Worm (Caenorhabditis elegans) whole organism, L4 larva: ENCODE data around the gene wht-2.
A peak's percentile ranks its signal among the peaks of the same experiment; 100 is the strongest.

Source experiments
- F10B5.3 ChIP-seq: sonication (generic microtip); optimal IDR thresholded peaks from 2 replicates; lab custom pipeline; 2016; ENCODE audit warnings: mild to moderate bottlenecking, missing genetic modification characterization, missing compliant biosample characterization
- F26F4.8 ChIP-seq: fragments of 200-800 bp; sonication (Bioruptor generic); conservative IDR thresholded peaks from 2 replicates; pipeline ENCODE4 v1.3.6; 2022; ENCODE audit warnings: missing genetic modification characterization, missing compliant biosample characterization
- F37D6.2 ChIP-seq: sonication (generic microtip); optimal IDR thresholded peaks from 2 replicates; lab custom pipeline; 2016; ENCODE audit warnings: mild to moderate bottlenecking, missing genetic modification characterization, missing compliant biosample characterization
- F44E2.7 ChIP-seq: fragments of 200-800 bp; sonication (Bioruptor generic); IDR thresholded peaks from 2 replicates; pipeline ENCODE4 v2.1.2; 2022; ENCODE audit warnings: missing genetic modification characterization, missing compliant biosample characterization
- R02D3.7 ChIP-seq: fragments of 150-350 bp; sonication (generic microtip); optimal IDR thresholded peaks from 3 replicates; lab custom pipeline; 2014; ENCODE audit warnings: missing biosample characterization, missing genetic modification characterization
- Y105C5A.15 ChIP-seq: fragments of 200-800 bp; sonication (Bioruptor generic); IDR thresholded peaks from 2 replicates; pipeline ENCODE4 v1.3.6; 2022; ENCODE audit warnings: missing genetic modification characterization, missing compliant biosample characterization
- ZK546.5 ChIP-seq, 2 experiments: sonication (generic microtip); optimal IDR thresholded peaks; 2 replicates each; lab custom pipeline; 2017; ENCODE audit warnings: missing biosample characterization in 2 of 2, missing genetic modification characterization in 2 of 2
- aha-1 ChIP-seq: fragments of 150-350 bp; peaks from one replicate; lab custom pipeline; 2014; ENCODE audit warnings: missing biosample characterization, missing genetic modification characterization
- ama-1 ChIP-seq: fragments of 150-350 bp; optimal IDR thresholded peaks from 2 replicates; lab custom pipeline; 2014; ENCODE audit warnings: inconsistent platforms, mixed read lengths
- arid-1 ChIP-seq: fragments of 200-800 bp; sonication (Bioruptor generic); conservative IDR thresholded peaks from 2 replicates; pipeline ENCODE4 v1.3.6; 2022; ENCODE audit warnings: missing genetic modification reagents, missing genetic modification characterization, missing compliant biosample characterization
- attf-4 ChIP-seq: sonication (generic microtip); optimal IDR thresholded peaks from 3 replicates; lab custom pipeline; 2017; ENCODE audit warnings: missing biosample characterization, missing genetic modification characterization
- ceh-28 ChIP-seq: fragments of 150-350 bp; optimal IDR thresholded peaks from 2 replicates; lab custom pipeline; 2014; ENCODE audit warnings: missing biosample characterization, missing genetic modification reagents, missing genetic modification characterization
- ceh-32 ChIP-seq: sonication (generic microtip); optimal IDR thresholded peaks from 2 replicates; lab custom pipeline; 2016; ENCODE audit warnings: mild to moderate bottlenecking, missing genetic modification characterization, missing compliant biosample characterization; ENCODE audit not compliant: poor library complexity
- ceh-44 ChIP-seq: fragments of 200-800 bp; sonication (Bioruptor generic); IDR thresholded peaks from 2 replicates; pipeline ENCODE4 v1.3.6; 2022; ENCODE audit warnings: missing genetic modification reagents, missing genetic modification characterization, missing compliant biosample characterization
- ces-1 ChIP-seq: fragments of 150-350 bp; sonication (generic microtip); optimal IDR thresholded peaks from 4 replicates; lab custom pipeline; 2014; ENCODE audit warnings: missing biosample characterization, missing genetic modification reagents, missing genetic modification characterization
- cey-2 ChIP-seq: sonication (generic microtip); optimal IDR thresholded peaks from 3 replicates; lab custom pipeline; 2017; ENCODE audit warnings: missing genetic modification characterization, mild to moderate bottlenecking, missing compliant biosample characterization, antibody characterized with exemption, borderline replicate concordance; ENCODE audit not compliant: insufficient read depth
- daf-16 ChIP-seq, 3 experiments: sonication (generic microtip); optimal IDR thresholded peaks; 2 replicates each; lab custom pipeline; 2016 to 2017; ENCODE audit warnings: missing genetic modification characterization in 3 of 3, missing genetic modification reagents in 3 of 3, mild to moderate bottlenecking in 2 of 3, missing compliant biosample characterization in 2 of 3, missing biosample characterization in 1 of 3, moderate library complexity in 1 of 3
- dmd-6 ChIP-seq: fragments of 200-800 bp; sonication (Bioruptor generic); IDR thresholded peaks from 2 replicates; pipeline ENCODE4 v1.3.6; 2022; ENCODE audit warnings: missing genetic modification reagents, missing genetic modification characterization, missing compliant biosample characterization
- dmd-9 ChIP-seq: fragments of 200-800 bp; sonication (Bioruptor generic); IDR thresholded peaks from 2 replicates; pipeline ENCODE4 v1.3.6; 2022; ENCODE audit warnings: missing genetic modification reagents, missing genetic modification characterization, missing compliant biosample characterization
- dve-1 ChIP-seq: sonication (generic microtip); optimal IDR thresholded peaks from 2 replicates; lab custom pipeline; 2017; ENCODE audit warnings: antibody characterized with exemption, mild to moderate bottlenecking, missing genetic modification characterization, missing compliant biosample characterization; ENCODE audit not compliant: insufficient read depth
- egl-27 ChIP-seq: sonication (generic microtip); optimal IDR thresholded peaks from 3 replicates; lab custom pipeline; 2017; ENCODE audit warnings: missing biosample characterization, missing genetic modification reagents, missing genetic modification characterization
- fkh-10 ChIP-seq: fragments of 150-350 bp; optimal IDR thresholded peaks from 2 replicates; lab custom pipeline; 2014; ENCODE audit warnings: missing biosample characterization, missing genetic modification reagents, missing genetic modification characterization
- fos-1 ChIP-seq: fragments of 150-350 bp; optimal IDR thresholded peaks from 2 replicates; lab custom pipeline; 2014; ENCODE audit warnings: missing biosample characterization, missing genetic modification characterization
- gei-8 ChIP-seq: fragments of 200-800 bp; sonication (Bioruptor generic); optimal IDR thresholded peaks from 2 replicates; lab custom pipeline; 2018; ENCODE audit warnings: mild to moderate bottlenecking, missing genetic modification characterization, missing compliant biosample characterization
- hlh-11 ChIP-seq: fragments of 200-800 bp; sonication (Bioruptor generic); optimal IDR thresholded peaks from 2 replicates; lab custom pipeline; 2018; ENCODE audit warnings: mild to moderate bottlenecking, missing genetic modification characterization, missing compliant biosample characterization
- hmg-1.1 ChIP-seq: fragments of 200-800 bp; sonication (Bioruptor generic); IDR thresholded peaks from 2 replicates; pipeline ENCODE4 v1.3.6; 2022; ENCODE audit warnings: missing genetic modification reagents, missing genetic modification characterization, missing compliant biosample characterization
- lim-7 ChIP-seq: fragments of 200-800 bp; sonication (Bioruptor generic); IDR thresholded peaks from 2 replicates; pipeline ENCODE4 v1.3.6; 2022; ENCODE audit warnings: missing genetic modification characterization, missing compliant biosample characterization
- lin-1 ChIP-seq: fragments of 200-800 bp; sonication (Bioruptor generic); IDR thresholded peaks from 2 replicates; pipeline ENCODE4 v1.3.6; 2022; ENCODE audit warnings: missing genetic modification reagents, missing genetic modification characterization, missing compliant biosample characterization
- lin-29 ChIP-seq: fragments of 200-800 bp; sonication (Bioruptor generic); IDR thresholded peaks from 2 replicates; pipeline ENCODE4 v1.3.6; 2022; ENCODE audit warnings: missing genetic modification reagents, missing genetic modification characterization, missing compliant biosample characterization
- lsy-2 ChIP-seq, 2 experiments: fragments of 150-350 bp in 1 of 2; sonication (generic microtip) in 1 of 2; optimal IDR thresholded peaks; 2 replicates each; lab custom pipeline; 2014 to 2017; ENCODE audit warnings: missing biosample characterization in 2 of 2, missing genetic modification characterization in 2 of 2
- mdl-1 ChIP-seq, 2 experiments: fragments of 150-350 bp in 1 of 2; sonication (generic microtip) in 1 of 2; optimal IDR thresholded peaks; 2 replicates each; lab custom pipeline; 2014 to 2017; ENCODE audit warnings: missing biosample characterization in 2 of 2, missing genetic modification characterization in 2 of 2
- mdt-29 ChIP-seq: fragments of 200-800 bp; sonication (Bioruptor generic); IDR thresholded peaks from 2 replicates; pipeline ENCODE4 v1.3.6; 2022; ENCODE audit warnings: missing genetic modification reagents, missing genetic modification characterization, missing compliant biosample characterization
- mep-1 ChIP-seq: fragments of 150-350 bp; sonication (generic microtip); optimal IDR thresholded peaks from 3 replicates; lab custom pipeline; 2014; ENCODE audit warnings: missing biosample characterization, missing genetic modification characterization
- mxl-2 ChIP-seq: fragments of 200-800 bp; sonication (Bioruptor generic); conservative IDR thresholded peaks from 2 replicates; pipeline ENCODE4 v1.3.6; 2022; ENCODE audit warnings: missing genetic modification reagents, missing genetic modification characterization, missing compliant biosample characterization
- nhr-10 ChIP-seq: fragments of 150-350 bp; optimal IDR thresholded peaks from 2 replicates; lab custom pipeline; 2014; ENCODE audit warnings: missing biosample characterization, missing genetic modification characterization
- nhr-111 ChIP-seq: fragments of 200-800 bp; sonication (Bioruptor generic); optimal IDR thresholded peaks from 2 replicates; lab custom pipeline; 2018; ENCODE audit warnings: mild to moderate bottlenecking, missing genetic modification characterization, missing compliant biosample characterization
- nhr-25 ChIP-seq: sonication (generic microtip); optimal IDR thresholded peaks from 2 replicates; lab custom pipeline; 2017; ENCODE audit warnings: missing genetic modification characterization, mild to moderate bottlenecking, missing compliant biosample characterization, antibody characterized with exemption, moderate library complexity, borderline replicate concordance; ENCODE audit not compliant: insufficient read depth
- nhr-28 ChIP-seq: fragments of 150-350 bp; optimal IDR thresholded peaks from 2 replicates; lab custom pipeline; 2014; ENCODE audit warnings: missing biosample characterization, missing genetic modification characterization
- nhr-77 ChIP-seq: fragments of 150-350 bp; optimal IDR thresholded peaks from 2 replicates; lab custom pipeline; 2014; ENCODE audit warnings: missing biosample characterization, missing genetic modification characterization
- pha-4 ChIP-seq, 2 experiments: fragments of 150-350 bp in 1 of 2; fragments of 200-800 bp in 1 of 2; sonication (Bioruptor generic) in 1 of 2; IDR thresholded peaks in 1 of 2; optimal IDR thresholded peaks in 1 of 2; 2 replicates each; pipeline versions ENCODE4 v1.3.6 to Lab custom; 2014 to 2022; ENCODE audit warnings: missing genetic modification characterization in 2 of 2, missing genetic modification reagents in 2 of 2, missing biosample characterization in 1 of 2, missing compliant biosample characterization in 1 of 2
- php-3 ChIP-seq: fragments of 200-800 bp; sonication (Bioruptor generic); IDR thresholded peaks from 2 replicates; pipeline ENCODE4 v1.3.6; 2022; ENCODE audit warnings: missing genetic modification reagents, missing genetic modification characterization, missing compliant biosample characterization
- pqm-1 ChIP-seq: sonication (generic microtip); optimal IDR thresholded peaks from 2 replicates; lab custom pipeline; 2017; ENCODE audit warnings: missing biosample characterization, missing genetic modification characterization
- sdz-12 ChIP-seq: fragments of 200-800 bp; sonication (Bioruptor generic); optimal IDR thresholded peaks from 2 replicates; lab custom pipeline; 2018; ENCODE audit warnings: mild to moderate bottlenecking, missing genetic modification characterization, missing compliant biosample characterization
- spr-1 ChIP-seq: sonication (generic microtip); optimal IDR thresholded peaks from 2 replicates; lab custom pipeline; 2016; ENCODE audit warnings: mild to moderate bottlenecking, missing genetic modification characterization, missing compliant biosample characterization
- spr-3 ChIP-seq: fragments of 200-800 bp; sonication (Bioruptor generic); optimal IDR thresholded peaks from 2 replicates; lab custom pipeline; 2018; ENCODE audit warnings: mild to moderate bottlenecking, missing genetic modification characterization, missing compliant biosample characterization
- tag-97 ChIP-seq: fragments of 200-800 bp; sonication (Bioruptor generic); IDR thresholded peaks from 2 replicates; pipeline ENCODE4 v1.3.6; 2022; ENCODE audit warnings: missing genetic modification characterization, missing compliant biosample characterization
- zip-11 ChIP-seq: fragments of 200-800 bp; sonication (Bioruptor generic); IDR thresholded peaks from 2 replicates; pipeline ENCODE4 v1.3.6; 2022; ENCODE audit warnings: missing genetic modification characterization, missing compliant biosample characterization
- zip-2 ChIP-seq: fragments of 150-350 bp; optimal IDR thresholded peaks from 2 replicates; lab custom pipeline; 2014; ENCODE audit warnings: missing biosample characterization, missing genetic modification characterization
- ztf-11 ChIP-seq: fragments of 150-350 bp; optimal IDR thresholded peaks from 2 replicates; lab custom pipeline; 2014; ENCODE audit warnings: missing biosample characterization, missing genetic modification characterization

The wht-2 gene

ce11 chrIV:11433709-11434108 is 36.5 kb upstream of the wht-2 start (continued):
- TF ChIP-seq ztf-11, result no peak
- TF ChIP-seq gei-8 (GFP tag; lab: Kevin White, UChicago), result no peak
- TF ChIP-seq fkh-10, result peak; percentile 33
- peak; percentile 28 for TF ChIP-seq nhr-77 (tag; lab: Kevin White, UChicago)
- TF ChIP-seq mdl-1 (tag; optimal IDR thresholded peaks at IDR 0.05; lab: Kevin White, UChicago), result no peak
- TF ChIP-seq egl-27 (tag; lab: Kevin White, UChicago), result no peak
- TF ChIP-seq cey-2, result no peak
- TF ChIP-seq Y105C5A.15 (GFP tag; lab: Robert Waterston, UW), result no peak
- TF ChIP-seq zip-2 (tag; lab: Kevin White, UChicago), result no peak
- TF ChIP-seq spr-1 (tag; lab: Kevin White, UChicago), result no peak
- no peak for TF ChIP-seq fos-1 (tag; lab: Kevin White, UChicago)
- TF ChIP-seq F37D6.2 (tag; lab: Kevin White, UChicago), result peak; percentile 10
- peak; percentile 49 for TF ChIP-seq dve-1 (tag; lab: Kevin White, UChicago)
- no peak for TF ChIP-seq mdt-29
- TF ChIP-seq ceh-44 (GFP tag; lab: Robert Waterston, UW), result no peak
- peak; percentile 56 for TF ChIP-seq hlh-11 (tag; lab: Kevin White, UChicago)
- peak; percentile 39 for TF ChIP-seq ceh-28 (tag; lab: Kevin White, UChicago)
- 0 out of 2 replicates have a peak, but pooled peaks have one; percentile 41 for TF ChIP-seq dmd-6
- TF ChIP-seq spr-3 (GFP tag; lab: Kevin White, UChicago), result no peak
- TF ChIP-seq lsy-2 (tag; optimal IDR thresholded peaks at IDR 0.05; lab: Kevin White, UChicago), result peak; percentile 26 to 84
- no peak for TF ChIP-seq F10B5.3
- TF ChIP-seq lin-29 (GFP tag; lab: Robert Waterston, UW), result no peak
- no peak for TF ChIP-seq ceh-32 (tag; lab: Kevin White, UChicago)
- TF ChIP-seq nhr-25 (tag; lab: Kevin White, UChicago), result no peak
- no peak for TF ChIP-seq tag-97 (GFP tag; lab: Robert Waterston, UW)
- TF ChIP-seq attf-4, result no peak
- TF ChIP-seq dmd-9 (GFP tag; lab: Robert Waterston, UW), result no peak
- TF ChIP-seq pha-4 (GFP tag; IDR thresholded peaks at IDR 0.05; lab: Robert Waterston, UW), result no peak
- peak; percentile 66 for TF ChIP-seq pha-4 (tag; optimal IDR thresholded peaks at IDR 0.05; lab: Kevin White, UChicago)
- no peak for TF ChIP-seq mxl-2 (GFP tag; lab: Robert Waterston, UW)
- TF ChIP-seq nhr-28 (tag; lab: Kevin White, UChicago), result peak; percentile 18
- no peak for TF ChIP-seq arid-1
- TF ChIP-seq daf-16 (GFP tag; optimal IDR thresholded peaks at IDR 0.05; lab: Kevin White, UChicago), result peak in 1 of 2 experiments; percentile 31
- peak; percentile 67 for TF ChIP-seq daf-16 (tag; optimal IDR thresholded peaks at IDR 0.05; lab: Kevin White, UChicago)
- TF ChIP-seq mep-1 (tag; lab: Kevin White, UChicago), result peak; percentile 80
- TF ChIP-seq hmg-1.1 (GFP tag; lab: Robert Waterston, UW), result peak; percentile 57; the same call in 1 of the 2 replicates
- TF ChIP-seq, all 104 proteins: peak for 26

ce11 chrIV:11434575-11434974 is 35.7 kb upstream of the wht-2 start:
- TF ChIP-seq nhr-111 (GFP tag; lab: Kevin White, UChicago) (no peak), hmg-1.1 (GFP tag; lab: Robert Waterston, UW) (no peak), lin-1 (GFP tag; lab: Robert Waterston, UW) (no peak), lsy-2 (tag; optimal IDR thresholded peaks at IDR 0.05; lab: Kevin White, UChicago) (no peak), F44E2.7 (GFP tag; lab: Robert Waterston, UW) (no peak), nhr-10 (tag; lab: Kevin White, UChicago) (no peak), aha-1 (tag; lab: Kevin White, UChicago) (peak; percentile 21), lim-7 (no peak), daf-16 (GFP tag; optimal IDR thresholded peaks at IDR 0.05; lab: Kevin White, UChicago) (no peak), daf-16 (tag; optimal IDR thresholded peaks at IDR 0.05; lab: Kevin White, UChicago) (peak; percentile 61), ceh-32 (tag; lab: Kevin White, UChicago) (no peak), pqm-1 (tag; lab: Kevin White, UChicago) (peak; percentile 71), ZK546.5 (tag; optimal IDR thresholded peaks at IDR 0.05; lab: Kevin White, UChicago) (no peak), lin-29 (GFP tag; lab: Robert Waterston, UW) (no peak), F26F4.8 (GFP tag; lab: Robert Waterston, UW) (no peak), php-3 (GFP tag; lab: Robert Waterston, UW) (0 out of 2 replicates have a peak, but pooled peaks have one; percentile 33), pha-4 (GFP tag; IDR thresholded peaks at IDR 0.05; lab: Robert Waterston, UW) (no peak), pha-4 (tag; optimal IDR thresholded peaks at IDR 0.05; lab: Kevin White, UChicago) (no peak), sdz-12 (GFP tag; lab: Kevin White, UChicago) (no peak), zip-11 (no peak), ama-1 (lab: Kevin White, UChicago) (no peak), dve-1 (tag; lab: Kevin White, UChicago) (peak; percentile 62), R02D3.7 (tag; lab: Kevin White, UChicago) (no peak), ces-1 (GFP tag; lab: Kevin White, UChicago) (no peak)
